Worm (Caenorhabditis elegans): ENCODE data around the gene C49C8.2.

The C49C8.2 gene

DNA sequence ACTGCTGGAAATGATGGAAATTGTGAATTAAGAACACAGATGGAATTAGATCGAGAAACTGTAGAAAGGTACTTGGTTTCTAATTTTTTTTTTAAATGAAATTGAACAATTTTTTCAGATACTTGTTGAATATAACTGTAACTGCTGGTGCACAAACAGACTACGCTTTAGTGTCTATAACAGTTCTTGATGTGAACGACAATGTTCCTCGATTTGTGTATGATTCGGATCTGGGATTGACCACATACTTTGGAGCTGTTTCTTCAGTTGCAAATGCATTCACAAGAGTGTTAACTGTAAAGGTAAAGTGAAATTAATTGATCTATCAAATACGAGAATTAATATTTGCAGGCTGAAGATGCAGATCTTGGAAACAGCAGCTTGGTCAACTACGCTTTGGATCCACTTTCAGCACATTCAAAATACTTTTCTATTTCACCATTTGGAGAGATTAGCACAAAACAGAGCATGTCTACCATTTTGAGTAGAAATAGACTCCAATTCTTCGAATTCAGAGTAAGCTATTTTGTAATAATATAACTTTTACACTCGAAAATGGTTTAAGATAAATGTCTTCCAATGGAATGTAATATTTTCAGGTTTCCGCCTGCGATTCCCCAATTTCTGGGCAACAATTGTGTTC lies 23.0 kb downstream of the C49C8.2 start:
- no peak for TF ChIP-seq nhr-28 (tag; optimal IDR thresholded peaks at IDR 0.05)
- TF ChIP-seq snpc-4 (tag; optimal IDR thresholded peaks at IDR 0.05): no peak
- no peak for TF ChIP-seq ceh-28 (tag; optimal IDR thresholded peaks at IDR 0.05)
- no peak for TF ChIP-seq unc-62 (GFP tag; optimal IDR thresholded peaks at IDR 0.05)
- no peak for TF ChIP-seq fkh-2 (tag; optimal IDR thresholded peaks at IDR 0.05)
- TF ChIP-seq elt-1 (tag; optimal IDR thresholded peaks at IDR 0.05): no peak
- TF ChIP-seq R02D3.7 (tag; optimal IDR thresholded peaks at IDR 0.05): no peak
- no peak for TF ChIP-seq ZK546.5 (tag; optimal IDR thresholded peaks at IDR 0.05)
- no peak for TF ChIP-seq lsy-12 (tag; optimal IDR thresholded peaks at IDR 0.05)
- no peak for TF ChIP-seq egl-27 (tag; optimal IDR thresholded peaks at IDR 0.05)
- no peak for TF ChIP-seq unc-39 (tag; optimal IDR thresholded peaks at IDR 0.05)
- TF ChIP-seq nhr-76 (tag; optimal IDR thresholded peaks at IDR 0.05): no peak
- no peak for TF ChIP-seq zag-1 (tag; optimal IDR thresholded peaks at IDR 0.05)
- no peak for TF ChIP-seq ztf-11 (tag; optimal IDR thresholded peaks at IDR 0.05)
- no peak for TF ChIP-seq daf-12 (tag; optimal IDR thresholded peaks at IDR 0.05)
- TF ChIP-seq lin-39 (tag; optimal IDR thresholded peaks at IDR 0.05): no peak

ce11 chrIV:8677303-8677702 lies 26.4 kb downstream of the C49C8.2 start, which contains the start of gene F08B4.8:
TSS of gene F08B4.8 (plus strand) at chrIV:8677603.
- TF ChIP-seq ama-1 (optimal IDR thresholded peaks at IDR 0.05): no peak
- no peak for TF ChIP-seq egl-5 (tag; optimal IDR thresholded peaks at IDR 0.05)
- TF ChIP-seq ceh-16 (tag; optimal IDR thresholded peaks at IDR 0.05): no peak
- TF ChIP-seq fkh-2 (tag; optimal IDR thresholded peaks at IDR 0.05): no peak
- TF ChIP-seq nhr-23 (tag; optimal IDR thresholded peaks at IDR 0.05): no peak
- no peak for TF ChIP-seq eor-1 (tag; optimal IDR thresholded peaks at IDR 0.05)
- no peak for TF ChIP-seq lin-39 (tag; optimal IDR thresholded peaks at IDR 0.05)
- TF ChIP-seq R02D3.7 (tag; optimal IDR thresholded peaks at IDR 0.05): no peak
- TF ChIP-seq elt-2 (tag; optimal IDR thresholded peaks at IDR 0.05): no peak
- no peak for TF ChIP-seq nhr-76 (tag; optimal IDR thresholded peaks at IDR 0.05)
- TF ChIP-seq snpc-4 (tag; optimal IDR thresholded peaks at IDR 0.05): no peak
- no peak for TF ChIP-seq nfya-1 (tag; optimal IDR thresholded peaks at IDR 0.05; ENCODE audit: insufficient read depth)
- no peak for TF ChIP-seq nhr-25 (tag; optimal IDR thresholded peaks at IDR 0.05)

DNA sequence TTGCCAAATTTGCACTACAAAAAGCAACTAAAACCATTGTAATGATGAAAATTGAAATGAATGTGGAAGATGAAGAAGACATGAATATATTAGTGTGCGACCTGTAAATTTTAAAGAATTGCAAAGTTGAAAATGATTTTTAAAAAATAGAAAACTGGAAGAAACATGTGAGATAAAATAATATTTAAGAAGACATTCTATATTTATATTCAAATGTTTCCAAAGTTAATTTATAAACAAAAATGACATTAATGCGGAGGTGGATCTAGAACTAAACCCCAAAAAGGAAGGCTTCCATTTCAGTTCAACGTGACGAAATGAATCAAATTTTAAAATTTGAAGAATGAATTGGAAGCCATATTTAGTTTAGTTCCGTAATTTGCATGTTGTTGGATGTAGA lies 28.3 kb downstream of the C49C8.2 start, which contains the start of gene nlp-60:
Gene nlp-60 (minus strand): TSS at position 101 of the 400 bp plus-strand sequence.
- no peak for TF ChIP-seq fos-1 (tag; optimal IDR thresholded peaks at IDR 0.05)
- no peak for TF ChIP-seq elt-1 (tag; optimal IDR thresholded peaks at IDR 0.05)
- no peak for TF ChIP-seq nhr-25 (tag; optimal IDR thresholded peaks at IDR 0.05)
- no peak for TF ChIP-seq elt-3 (tag; optimal IDR thresholded peaks at IDR 0.05)
- no peak for TF ChIP-seq nhr-67 (tag; optimal IDR thresholded peaks at IDR 0.05)
- no peak for TF ChIP-seq ceh-9 (tag; optimal IDR thresholded peaks at IDR 0.05)
- no peak for TF ChIP-seq egl-27 (tag; optimal IDR thresholded peaks at IDR 0.05)
- no peak for TF ChIP-seq R02D3.7 (tag; optimal IDR thresholded peaks at IDR 0.05)
- TF ChIP-seq snpc-4 (tag; optimal IDR thresholded peaks at IDR 0.05): no peak
- TF ChIP-seq ceh-82 (tag; optimal IDR thresholded peaks at IDR 0.05): no peak
- TF ChIP-seq tbx-2 (tag; optimal IDR thresholded peaks at IDR 0.05): no peak
- TF ChIP-seq nfya-1 (tag; optimal IDR thresholded peaks at IDR 0.05; ENCODE audit: insufficient read depth): no peak
- TF ChIP-seq sea-2 (GFP tag; optimal IDR thresholded peaks at IDR 0.05): no peak

DNA sequence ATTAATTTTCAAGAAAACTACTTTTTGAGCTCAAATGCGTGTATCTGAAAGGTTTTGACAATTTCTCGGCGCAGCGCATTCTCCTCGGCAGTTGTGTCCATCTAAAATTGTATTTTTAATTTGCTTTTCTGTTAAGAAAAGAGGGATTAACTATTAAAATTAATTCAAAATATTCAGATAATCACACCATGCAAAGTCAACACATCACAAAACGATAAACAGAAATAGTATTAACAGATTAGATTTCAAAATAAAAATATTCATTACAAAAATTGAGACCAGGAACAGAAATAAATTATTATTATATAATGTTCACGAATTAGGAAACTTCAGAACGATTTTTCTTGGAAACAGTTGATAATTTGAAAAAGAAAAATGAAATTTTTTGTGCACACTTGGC lies 35.6 kb downstream of the C49C8.2 start, which contains the start of gene pole-2:
Gene pole-2 (minus strand): TSS at position 101 of the 400 bp plus-strand sequence.
- no peak for TF ChIP-seq ceh-16 (tag; optimal IDR thresholded peaks at IDR 0.05)
- no peak for TF ChIP-seq elt-3 (tag; optimal IDR thresholded peaks at IDR 0.05)
- TF ChIP-seq nhr-43 (tag; optimal IDR thresholded peaks at IDR 0.05; ENCODE audit: poor library complexity, severe bottlenecking): no peak
- TF ChIP-seq pqm-1 (tag; optimal IDR thresholded peaks at IDR 0.05): no peak
- no peak for TF ChIP-seq aly-2 (tag; optimal IDR thresholded peaks at IDR 0.05)
- no peak for TF ChIP-seq fkh-10 (GFP tag; optimal IDR thresholded peaks at IDR 0.05)
- no peak for TF ChIP-seq egl-27 (tag; optimal IDR thresholded peaks at IDR 0.05)
- TF ChIP-seq eor-1 (tag; optimal IDR thresholded peaks at IDR 0.05): no peak
- TF ChIP-seq nhr-25 (tag; optimal IDR thresholded peaks at IDR 0.05): no peak
- TF ChIP-seq lin-39 (tag; optimal IDR thresholded peaks at IDR 0.05): no peak
- no peak for TF ChIP-seq nhr-28 (tag; optimal IDR thresholded peaks at IDR 0.05)

All from whole organism, L3 larva.